In the genomic region with DNA sequence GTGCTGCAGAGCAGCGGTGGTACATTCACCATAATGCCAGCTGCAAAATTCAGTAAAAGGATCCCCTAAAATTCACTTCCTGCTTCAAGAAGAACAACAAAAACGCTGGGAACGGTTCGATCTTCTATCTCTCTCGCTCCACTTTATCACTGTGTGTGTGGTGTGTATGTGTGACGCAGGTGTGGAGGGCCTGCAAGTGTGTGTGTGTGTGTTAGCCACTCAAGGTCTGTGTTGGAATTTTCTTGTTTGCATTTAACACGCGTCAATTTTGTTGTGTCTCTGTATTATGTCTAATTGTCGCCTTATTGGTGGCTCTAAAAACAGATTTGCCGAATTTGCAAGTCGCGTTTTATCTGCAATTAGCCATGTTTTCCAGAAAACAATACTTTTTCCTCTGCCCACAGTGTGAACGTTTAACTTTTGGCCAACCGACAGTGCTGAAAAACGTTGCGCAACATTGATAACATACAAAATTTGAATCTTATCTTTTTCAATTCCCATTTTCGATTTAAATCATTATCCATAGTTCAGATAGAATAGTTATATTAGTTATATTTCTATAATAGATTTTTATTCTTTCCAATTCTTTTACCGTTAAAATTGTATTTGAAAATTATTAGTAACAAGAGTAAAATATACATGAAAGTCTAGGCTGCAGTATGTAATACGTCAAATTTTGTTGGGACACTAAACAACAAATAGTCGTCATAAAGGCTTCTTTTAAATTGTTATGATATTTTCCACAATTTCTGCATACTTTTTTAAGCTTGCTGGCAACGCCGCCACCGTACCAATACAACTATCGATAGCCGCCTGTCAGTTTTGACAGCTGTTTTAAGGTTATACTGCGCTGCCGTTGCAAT, we compare ENCODE assay signal across 6 fruit fly cellular contexts.
TF ChIP-seq lines count a peak whose summit lies in the region.

TSS of gene Afti (minus strand) at position 440 of the 863 bp plus-strand sequence.
TSS of gene ATPsynE (plus strand) at position 698 of the 863 bp plus-strand sequence.

- TF ChIP-seq CTCF in whole organism, embryonic (GFP tag; optimal IDR thresholded peaks at IDR 0.05; lab: Kevin White, UChicago), result peak; percentile 46

TF ChIP-seq in whole organism, 6 proteins besides CTCF, POLR2A, EP300 and RAD21:
- TF ChIP-seq pan (optimal IDR thresholded peaks at IDR 0.05; lab: Kevin White, UChicago) (no peak), CG8478 (optimal IDR thresholded peaks at IDR 0.05; lab: Kevin White, UChicago) (peak; percentile 68)

TF ChIP-seq in whole organism, adult, 20 proteins besides CTCF, POLR2A, EP300 and RAD21 (continues in another document):
- no peak for TF ChIP-seq bab1 (GFP tag; optimal IDR thresholded peaks at IDR 0.05; lab: Kevin White, UChicago)
- peak; percentile 77 for TF ChIP-seq CG12768 (GFP tag; optimal IDR thresholded peaks at IDR 0.05; lab: Kevin White, UChicago)
- no peak for TF ChIP-seq cnc (optimal IDR thresholded peaks at IDR 0.05; lab: Kevin White, UChicago)
- peak; percentile 66 for TF ChIP-seq CG7101 (tag; optimal IDR thresholded peaks at IDR 0.05; lab: Kevin White, UChicago)
- TF ChIP-seq pad (GFP tag; optimal IDR thresholded peaks at IDR 0.05; lab: Kevin White, UChicago), result peak; percentile 44
- peak; percentile 30 for TF ChIP-seq CG14711 (tag; optimal IDR thresholded peaks at IDR 0.05; lab: Kevin White, UChicago)
- TF ChIP-seq Crg-1 (GFP tag; optimal IDR thresholded peaks at IDR 0.05; lab: Kevin White, UChicago), result peak; percentile 41
- peak; percentile 84 for TF ChIP-seq ovo (GFP tag; optimal IDR thresholded peaks at IDR 0.05; lab: Kevin White, UChicago)
- peak; percentile 77 for TF ChIP-seq CG7045 (GFP tag; optimal IDR thresholded peaks at IDR 0.05; lab: Kevin White, UChicago)
- TF ChIP-seq CG5204 (GFP tag; optimal IDR thresholded peaks at IDR 0.05; lab: Kevin White, UChicago), result no peak
- TF ChIP-seq CG11617 (GFP tag; optimal IDR thresholded peaks at IDR 0.05; lab: Kevin White, UChicago), result peak; percentile 75
- peak; percentile 77 for TF ChIP-seq CG1620 (GFP tag; optimal IDR thresholded peaks at IDR 0.05; lab: Kevin White, UChicago)
- no peak for TF ChIP-seq toe (GFP tag; optimal IDR thresholded peaks at IDR 0.05; lab: Kevin White, UChicago)
- TF ChIP-seq CG33017 (tag; optimal IDR thresholded peaks at IDR 0.05; lab: Kevin White, UChicago), result peak; percentile 56
- TF ChIP-seq cic (GFP tag; optimal IDR thresholded peaks at IDR 0.05; lab: Kevin White, UChicago), result no peak

TF ChIP-seq in whole organism, embryonic, 481 proteins besides CTCF, POLR2A, EP300 and RAD21 (continues in another document):
- peak; percentile 73 for TF ChIP-seq tgo (GFP tag; IDR thresholded peaks at IDR 0.05; lab: Robert Waterston, UW)
- no peak for TF ChIP-seq cad (GFP tag; optimal IDR thresholded peaks at IDR 0.05; lab: Kevin White, UChicago)
- TF ChIP-seq CG13775 (GFP tag; optimal IDR thresholded peaks at IDR 0.05; lab: Kevin White, UChicago), result peak; percentile 67
- peak; percentile 36 for TF ChIP-seq Fer1 (GFP tag; optimal IDR thresholded peaks at IDR 0.05; lab: Kevin White, UChicago)
- TF ChIP-seq sisA (GFP tag; IDR thresholded peaks at IDR 0.05; lab: Robert Waterston, UW), result peak; percentile 76
- peak; percentile 62 for TF ChIP-seq CG7372 (GFP tag; IDR thresholded peaks at IDR 0.05; lab: Robert Waterston, UW)
- no peak for TF ChIP-seq Sox102F (GFP tag; optimal IDR thresholded peaks at IDR 0.05; lab: Kevin White, UChicago)
- TF ChIP-seq dmrt11E (tag; optimal IDR thresholded peaks at IDR 0.05; lab: Kevin White, UChicago), result peak; percentile 67
- TF ChIP-seq CG34376 (GFP tag; optimal IDR thresholded peaks at IDR 0.05; lab: Kevin White, UChicago), result peak; percentile 39
- peak; percentile 56 for TF ChIP-seq CG8944 (GFP tag; optimal IDR thresholded peaks at IDR 0.05; lab: Kevin White, UChicago)
- no peak for TF ChIP-seq cwo (GFP tag; optimal IDR thresholded peaks at IDR 0.05; lab: Kevin White, UChicago)
- peak; percentile 20 for TF ChIP-seq psq (GFP tag; optimal IDR thresholded peaks at IDR 0.05; lab: Kevin White, UChicago)
- TF ChIP-seq sqz (GFP tag; optimal IDR thresholded peaks at IDR 0.05; lab: Kevin White, UChicago), result no peak
- peak; percentile 82 for TF ChIP-seq Xbp1 (GFP tag; optimal IDR thresholded peaks at IDR 0.05; lab: Kevin White, UChicago)
- peak; percentile 50; the same call in 1 of the 3 replicates for TF ChIP-seq CG7963 (GFP tag; IDR thresholded peaks at IDR 0.05; lab: Robert Waterston, UW; ENCODE audit: partially characterized antibody)

TF ChIP-seq in whole organism, prepupa, 60 proteins besides CTCF, POLR2A, EP300 and RAD21 (continues in another document):
- TF ChIP-seq esn (GFP tag; optimal IDR thresholded peaks at IDR 0.05; lab: Kevin White, UChicago) (peak; percentile 69), CG10631 (GFP tag; optimal IDR thresholded peaks at IDR 0.05; lab: Kevin White, UChicago) (no peak), Hr39 (GFP tag; optimal IDR thresholded peaks at IDR 0.05; lab: Kevin White, UChicago) (peak; percentile 79), CG8119 (GFP tag; IDR thresholded peaks at IDR 0.05; lab: Robert Waterston, UW) (no peak), Hr38 (GFP tag; optimal IDR thresholded peaks at IDR 0.05; lab: Kevin White, UChicago) (no peak), Met (GFP tag; optimal IDR thresholded peaks at IDR 0.05; lab: Kevin White, UChicago) (no peak), Hr4 (GFP tag; optimal IDR thresholded peaks at IDR 0.05; lab: Kevin White, UChicago) (no peak), CG6792 (GFP tag; optimal IDR thresholded peaks at IDR 0.05; lab: Kevin White, UChicago) (peak; percentile 57), CG31627 (GFP tag; optimal IDR thresholded peaks at IDR 0.05; lab: Kevin White, UChicago) (peak; percentile 85), Gug (GFP tag; IDR thresholded peaks at IDR 0.05; lab: Robert Waterston, UW) (peak; percentile 18; the same call in 1 of the 2 replicates), vri (GFP tag; optimal IDR thresholded peaks at IDR 0.05; lab: Kevin White, UChicago) (no peak), pdm3 (GFP tag; optimal IDR thresholded peaks at IDR 0.05; lab: Kevin White, UChicago) (no peak), CG9139 (GFP tag; optimal IDR thresholded peaks at IDR 0.05; lab: Kevin White, UChicago) (no peak), cyc (GFP tag; optimal IDR thresholded peaks at IDR 0.05; lab: Kevin White, UChicago) (peak; percentile 80), fd85E (GFP tag; optimal IDR thresholded peaks at IDR 0.05; lab: Kevin White, UChicago) (no peak), Smox (GFP tag; optimal IDR thresholded peaks at IDR 0.05; lab: Kevin White, UChicago) (no peak), CG3919 (GFP tag; optimal IDR thresholded peaks at IDR 0.05; lab: Kevin White, UChicago) (no peak)

TF ChIP-seq in whole organism, pupa, 21 proteins besides CTCF, POLR2A, EP300 and RAD21 (continues in another document):
- no peak for TF ChIP-seq Pif1A (GFP tag; optimal IDR thresholded peaks at IDR 0.05; lab: Kevin White, UChicago)
- no peak for TF ChIP-seq rn (GFP tag; IDR thresholded peaks at IDR 0.05; lab: Robert Waterston, UW)
- no peak for TF ChIP-seq EcR (GFP tag; optimal IDR thresholded peaks at IDR 0.05; lab: Kevin White, UChicago)
- TF ChIP-seq CG8159 (tag; optimal IDR thresholded peaks at IDR 0.05; lab: Kevin White, UChicago), result no peak
- no peak for TF ChIP-seq CG10348 (GFP tag; IDR thresholded peaks at IDR 0.05; lab: Robert Waterston, UW)
- no peak for TF ChIP-seq Pif1B (GFP tag; optimal IDR thresholded peaks at IDR 0.05; lab: Kevin White, UChicago)
- peak; percentile 52 for TF ChIP-seq Snoo (tag; optimal IDR thresholded peaks at IDR 0.05; lab: Kevin White, UChicago)
- no peak for TF ChIP-seq D1 (tag; optimal IDR thresholded peaks at IDR 0.05; lab: Kevin White, UChicago)
- TF ChIP-seq CG12605 (GFP tag; IDR thresholded peaks at IDR 0.05; lab: Robert Waterston, UW), result no peak
- peak; percentile 54 for TF ChIP-seq fd96Ca (GFP tag; IDR thresholded peaks at IDR 0.05; lab: Robert Waterston, UW)
- peak; percentile 41; the same call in 1 of the 2 replicates for TF ChIP-seq CG32121 (GFP tag; IDR thresholded peaks at IDR 0.05; lab: Robert Waterston, UW)
- no peak for TF ChIP-seq CG14655 (GFP tag; optimal IDR thresholded peaks at IDR 0.05; lab: Kevin White, UChicago)
- peak; percentile 57 for TF ChIP-seq CG17806 (tag; optimal IDR thresholded peaks at IDR 0.05; lab: Kevin White, UChicago)
- no peak for TF ChIP-seq gl (tag; optimal IDR thresholded peaks at IDR 0.05; lab: Kevin White, UChicago)
- no peak for TF ChIP-seq CG13204 (GFP tag; optimal IDR thresholded peaks at IDR 0.05; lab: Kevin White, UChicago)
- peak; percentile 52 for TF ChIP-seq Ets98B (GFP tag; IDR thresholded peaks at IDR 0.05; lab: Robert Waterston, UW)
- TF ChIP-seq CG15710 (tag; optimal IDR thresholded peaks at IDR 0.05; lab: Kevin White, UChicago), result peak; percentile 56
- TF ChIP-seq CG8301 (tag; optimal IDR thresholded peaks at IDR 0.05; lab: Kevin White, UChicago), result no peak
- TF ChIP-seq CG4496 (GFP tag; IDR thresholded peaks at IDR 0.05; lab: Robert Waterston, UW), result peak; percentile 78

TF ChIP-seq in whole organism, wandering third instar larva, 38 proteins besides CTCF, POLR2A, EP300 and RAD21 (continues in another document):
- TF ChIP-seq N (GFP tag; optimal IDR thresholded peaks at IDR 0.05; lab: Kevin White, UChicago) (peak; percentile 68), pan (optimal IDR thresholded peaks at IDR 0.05; lab: Kevin White, UChicago) (no peak), dl (GFP tag; optimal IDR thresholded peaks at IDR 0.05; lab: Kevin White, UChicago; ENCODE audit: insufficient read depth in 1 of 2, partially characterized antibody in 2 of 2) (no peak), brk (GFP tag; optimal IDR thresholded peaks at IDR 0.05; lab: Kevin White, UChicago) (no peak), Hnf4 (GFP tag; optimal IDR thresholded peaks at IDR 0.05; lab: Kevin White, UChicago) (no peak), psq (GFP tag; optimal IDR thresholded peaks at IDR 0.05; lab: Kevin White, UChicago) (peak; percentile 51), Sp1 (GFP tag; optimal IDR thresholded peaks at IDR 0.05; lab: Kevin White, UChicago) (peak; percentile 41), dsf (GFP tag; optimal IDR thresholded peaks at IDR 0.05; lab: Kevin White, UChicago; ENCODE audit: borderline replicate concordance) (peak; percentile 48), Hr78 (GFP tag; optimal IDR thresholded peaks at IDR 0.05; lab: Kevin White, UChicago) (no peak), OdsH (GFP tag; optimal IDR thresholded peaks at IDR 0.05; lab: Kevin White, UChicago) (peak; percentile 12), Hr83 (GFP tag; optimal IDR thresholded peaks at IDR 0.05; lab: Kevin White, UChicago; ENCODE audit: poor library complexity, severe bottlenecking) (peak; percentile 63), Myc (optimal IDR thresholded peaks at IDR 0.05; lab: Kevin White, UChicago) (no peak), tai (GFP tag; optimal IDR thresholded peaks at IDR 0.05; lab: Kevin White, UChicago) (no peak), jim (GFP tag; optimal IDR thresholded peaks at IDR 0.05; lab: Kevin White, UChicago) (peak; percentile 13), GATAd (GFP tag; optimal IDR thresholded peaks at IDR 0.05; lab: Kevin White, UChicago) (peak; percentile 22), CrebA (GFP tag; optimal IDR thresholded peaks at IDR 0.05; lab: Kevin White, UChicago; ENCODE audit: borderline replicate concordance) (no peak), Rel (GFP tag; optimal IDR thresholded peaks at IDR 0.05; lab: Kevin White, UChicago) (no peak), Rel (tag; optimal IDR thresholded peaks at IDR 0.05; lab: Kevin White, UChicago) (peak; percentile 53), sv (GFP tag; optimal IDR thresholded peaks at IDR 0.05; lab: Kevin White, UChicago) (peak; percentile 59)
